Worm (Caenorhabditis elegans): ENCODE results near the gene ech-6.

DNA sequence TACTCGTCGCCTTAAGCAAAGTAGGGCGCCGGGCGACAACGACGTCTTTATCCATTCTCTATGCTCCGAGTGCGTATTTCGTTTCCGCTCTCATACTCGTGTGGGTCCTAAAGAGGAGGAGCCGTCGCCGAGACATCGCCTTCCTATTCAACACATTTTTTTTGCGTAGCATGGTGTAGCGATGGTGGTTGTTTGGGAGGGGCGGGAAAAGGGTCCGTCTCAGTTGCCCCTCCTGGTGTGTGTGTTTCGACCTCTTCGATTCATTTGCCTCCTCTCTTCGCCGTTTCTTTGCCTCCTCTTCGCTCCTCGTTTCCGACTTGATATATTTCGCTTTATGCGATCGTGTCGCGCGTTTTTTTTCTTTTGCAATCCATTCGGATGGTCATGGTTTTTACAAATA lies 50.9 kb downstream of the ech-6 start:
- TF ChIP-seq ref-1 (GFP tag; conservative IDR thresholded peaks at IDR 0.05) (no peak), ztf-29 (GFP tag; IDR thresholded peaks at IDR 0.05) (no peak), cog-1 (tag; optimal IDR thresholded peaks at IDR 0.05) (no peak), tab-1 (GFP tag; IDR thresholded peaks at IDR 0.05) (no peak), ztf-23 (GFP tag; IDR thresholded peaks at IDR 0.05) (no peak), med-1 (GFP tag; optimal IDR thresholded peaks at IDR 0.05; ENCODE audit: insufficient read depth) (no peak), klf-2 (GFP tag; conservative IDR thresholded peaks at IDR 0.05) (no peak), flt-1 (GFP tag; IDR thresholded peaks at IDR 0.05) (no peak)
